Worm (Caenorhabditis elegans) whole organism, L4 larva: ENCODE results near the gene Y43F8B.17.

ENCODE experiments used
- F10B5.3 ChIP-seq: sonication (generic microtip); optimal IDR thresholded peaks from 2 replicates; lab custom pipeline; 2016; ENCODE audit warnings: mild to moderate bottlenecking, missing genetic modification characterization, missing compliant biosample characterization
- F44E2.7 ChIP-seq: fragments of 200-800 bp; sonication (Bioruptor generic); IDR thresholded peaks from 2 replicates; pipeline ENCODE4 v2.1.2; 2022; ENCODE audit warnings: missing genetic modification characterization, missing compliant biosample characterization
- T26A8.4 ChIP-seq: fragments of 200-800 bp; sonication (Bioruptor generic); IDR thresholded peaks from 2 replicates; pipeline ENCODE4 v1.3.6; 2022; ENCODE audit warnings: missing genetic modification characterization, missing compliant biosample characterization
- Y48G9A.11 ChIP-seq: fragments of 200-800 bp; sonication (Bioruptor generic); IDR thresholded peaks from 2 replicates; pipeline ENCODE4 v1.3.6; 2022; ENCODE audit warnings: missing genetic modification reagents, missing genetic modification characterization, missing compliant biosample characterization
- Y5F2A.4 ChIP-seq: fragments of 200-800 bp; sonication (Bioruptor generic); optimal IDR thresholded peaks from 2 replicates; lab custom pipeline; 2018; ENCODE audit warnings: mild to moderate bottlenecking, missing genetic modification characterization, missing compliant biosample characterization
- ZK337.2 ChIP-seq: fragments of 200-800 bp; sonication (Bioruptor generic); IDR thresholded peaks from 2 replicates; pipeline ENCODE4 v1.3.6; 2022; ENCODE audit warnings: missing genetic modification reagents, missing genetic modification characterization, missing compliant biosample characterization
- ZK546.5 ChIP-seq, 2 experiments: sonication (generic microtip); optimal IDR thresholded peaks; 2 replicates each; lab custom pipeline; 2017; ENCODE audit warnings: missing biosample characterization in 2 of 2, missing genetic modification characterization in 2 of 2
- aly-2 ChIP-seq: sonication (generic microtip); optimal IDR thresholded peaks from 2 replicates; lab custom pipeline; 2018; ENCODE audit warnings: missing biosample characterization, missing genetic modification characterization
- ama-1 ChIP-seq: fragments of 150-350 bp; optimal IDR thresholded peaks from 2 replicates; lab custom pipeline; 2014; ENCODE audit warnings: inconsistent platforms, mixed read lengths
- arid-1 ChIP-seq: fragments of 200-800 bp; sonication (Bioruptor generic); conservative IDR thresholded peaks from 2 replicates; pipeline ENCODE4 v1.3.6; 2022; ENCODE audit warnings: missing genetic modification reagents, missing genetic modification characterization, missing compliant biosample characterization
- attf-4 ChIP-seq: sonication (generic microtip); optimal IDR thresholded peaks from 3 replicates; lab custom pipeline; 2017; ENCODE audit warnings: missing biosample characterization, missing genetic modification characterization
- ceh-28 ChIP-seq: fragments of 150-350 bp; optimal IDR thresholded peaks from 2 replicates; lab custom pipeline; 2014; ENCODE audit warnings: missing biosample characterization, missing genetic modification reagents, missing genetic modification characterization
- ctbp-1 ChIP-seq: fragments of 200-800 bp; sonication (Bioruptor generic); IDR thresholded peaks from 2 replicates; pipeline ENCODE4 v1.3.6; 2022; ENCODE audit warnings: missing genetic modification reagents, missing genetic modification characterization, missing compliant biosample characterization
- daf-16 ChIP-seq, 3 experiments: sonication (generic microtip); optimal IDR thresholded peaks; 2 replicates each; lab custom pipeline; 2016 to 2017; ENCODE audit warnings: missing genetic modification characterization in 3 of 3, missing genetic modification reagents in 3 of 3, mild to moderate bottlenecking in 2 of 3, missing compliant biosample characterization in 2 of 3, missing biosample characterization in 1 of 3, moderate library complexity in 1 of 3
- dmd-6 ChIP-seq: fragments of 200-800 bp; sonication (Bioruptor generic); IDR thresholded peaks from 2 replicates; pipeline ENCODE4 v1.3.6; 2022; ENCODE audit warnings: missing genetic modification reagents, missing genetic modification characterization, missing compliant biosample characterization
- dmd-8 ChIP-seq: fragments of 200-800 bp; sonication (Bioruptor generic); IDR thresholded peaks from 2 replicates; pipeline ENCODE4 v1.3.6; 2022; ENCODE audit warnings: missing genetic modification characterization, missing compliant biosample characterization
- egl-43 ChIP-seq: fragments of 200-800 bp; sonication (Bioruptor generic); IDR thresholded peaks from 2 replicates; pipeline ENCODE4 v1.3.6; 2022; ENCODE audit warnings: missing genetic modification reagents, missing genetic modification characterization, missing compliant biosample characterization
- fkh-10 ChIP-seq: fragments of 150-350 bp; optimal IDR thresholded peaks from 2 replicates; lab custom pipeline; 2014; ENCODE audit warnings: missing biosample characterization, missing genetic modification reagents, missing genetic modification characterization
- fos-1 ChIP-seq: fragments of 150-350 bp; optimal IDR thresholded peaks from 2 replicates; lab custom pipeline; 2014; ENCODE audit warnings: missing biosample characterization, missing genetic modification characterization
- hif-1 ChIP-seq, 2 experiments: sonication (generic microtip); optimal IDR thresholded peaks; 2 replicates each; lab custom pipeline; 2016 to 2017; ENCODE audit warnings: missing compliant biosample characterization in 2 of 2, missing genetic modification characterization in 2 of 2, missing genetic modification reagents in 2 of 2, missing genotype in 2 of 2, mild to moderate bottlenecking in 1 of 2
- hlh-11 ChIP-seq: fragments of 200-800 bp; sonication (Bioruptor generic); optimal IDR thresholded peaks from 2 replicates; lab custom pipeline; 2018; ENCODE audit warnings: mild to moderate bottlenecking, missing genetic modification characterization, missing compliant biosample characterization
- hmg-1.1 ChIP-seq: fragments of 200-800 bp; sonication (Bioruptor generic); IDR thresholded peaks from 2 replicates; pipeline ENCODE4 v1.3.6; 2022; ENCODE audit warnings: missing genetic modification reagents, missing genetic modification characterization, missing compliant biosample characterization
- jun-1 ChIP-seq: fragments of 150-350 bp; optimal IDR thresholded peaks from 2 replicates; lab custom pipeline; 2014; ENCODE audit warnings: missing biosample characterization, missing genetic modification reagents, missing genetic modification characterization
- lim-7 ChIP-seq: fragments of 200-800 bp; sonication (Bioruptor generic); IDR thresholded peaks from 2 replicates; pipeline ENCODE4 v1.3.6; 2022; ENCODE audit warnings: missing genetic modification characterization, missing compliant biosample characterization
- lin-13 ChIP-seq: fragments of 150-350 bp; optimal IDR thresholded peaks from 2 replicates; lab custom pipeline; 2014; ENCODE audit warnings: missing biosample characterization, missing genetic modification reagents, missing genetic modification characterization
- lin-15B ChIP-seq: fragments of 150-350 bp; sonication (generic microtip); optimal IDR thresholded peaks from 3 replicates; lab custom pipeline; 2014; ENCODE audit warnings: missing biosample characterization, missing genetic modification characterization
- lin-38 ChIP-seq: fragments of 200-800 bp; sonication (Bioruptor generic); IDR thresholded peaks from 2 replicates; pipeline ENCODE4 v1.3.6; 2022; ENCODE audit warnings: missing genetic modification reagents, missing genetic modification characterization, missing compliant biosample characterization
- lir-3 ChIP-seq: sonication (generic microtip); optimal IDR thresholded peaks from 2 replicates; lab custom pipeline; 2016; ENCODE audit warnings: mild to moderate bottlenecking, missing genetic modification characterization, missing compliant biosample characterization
- madf-5 ChIP-seq, 2 experiments: fragments of 200-800 bp; sonication (Bioruptor generic); IDR thresholded peaks; 2 replicates each; pipeline ENCODE4 v1.3.6; 2022; ENCODE audit warnings: missing compliant biosample characterization in 2 of 2, missing genetic modification characterization in 2 of 2
- mes-2 ChIP-seq: sonication (generic microtip); optimal IDR thresholded peaks from 2 replicates; lab custom pipeline; 2016; ENCODE audit warnings: missing genotype, mild to moderate bottlenecking, missing genetic modification characterization, missing compliant biosample characterization; ENCODE audit not compliant: poor library complexity, severe bottlenecking
- mxl-3 ChIP-seq: fragments of 200-800 bp; sonication (Bioruptor generic); optimal IDR thresholded peaks from 2 replicates; lab custom pipeline; 2018; ENCODE audit warnings: mild to moderate bottlenecking, missing genetic modification characterization, missing compliant biosample characterization
- nhr-10 ChIP-seq: fragments of 150-350 bp; optimal IDR thresholded peaks from 2 replicates; lab custom pipeline; 2014; ENCODE audit warnings: missing biosample characterization, missing genetic modification characterization
- nhr-11 ChIP-seq: fragments of 150-350 bp; optimal IDR thresholded peaks from 2 replicates; lab custom pipeline; 2014; ENCODE audit warnings: missing biosample characterization, missing genetic modification characterization
- nhr-111 ChIP-seq: fragments of 200-800 bp; sonication (Bioruptor generic); optimal IDR thresholded peaks from 2 replicates; lab custom pipeline; 2018; ENCODE audit warnings: mild to moderate bottlenecking, missing genetic modification characterization, missing compliant biosample characterization
- nhr-28 ChIP-seq: fragments of 150-350 bp; optimal IDR thresholded peaks from 2 replicates; lab custom pipeline; 2014; ENCODE audit warnings: missing biosample characterization, missing genetic modification characterization
- nhr-42 ChIP-seq: fragments of 200-800 bp; sonication (Bioruptor generic); IDR thresholded peaks from 2 replicates; pipeline ENCODE4 v1.3.6; 2022; ENCODE audit warnings: missing genetic modification characterization, missing compliant biosample characterization
- nhr-6 ChIP-seq: fragments of 150-350 bp; optimal IDR thresholded peaks from 2 replicates; lab custom pipeline; 2014; ENCODE audit warnings: missing biosample characterization, missing genetic modification characterization
- nhr-77 ChIP-seq: fragments of 150-350 bp; optimal IDR thresholded peaks from 2 replicates; lab custom pipeline; 2014; ENCODE audit warnings: missing biosample characterization, missing genetic modification characterization
- pqm-1 ChIP-seq: sonication (generic microtip); optimal IDR thresholded peaks from 2 replicates; lab custom pipeline; 2017; ENCODE audit warnings: missing biosample characterization, missing genetic modification characterization
- saeg-2 ChIP-seq: fragments of 200-800 bp; sonication (Bioruptor generic); IDR thresholded peaks from 2 replicates; pipeline ENCODE4 v1.3.6; 2022; ENCODE audit warnings: missing genetic modification reagents, missing genetic modification characterization, missing compliant biosample characterization
- set-16 ChIP-seq: fragments of 200-800 bp; sonication (Bioruptor generic); IDR thresholded peaks from 2 replicates; pipeline ENCODE4 v1.3.6; 2022; ENCODE audit warnings: missing genetic modification reagents, missing genetic modification characterization, missing compliant biosample characterization
- snpc-1.2 ChIP-seq: fragments of 200-800 bp; sonication (Bioruptor generic); IDR thresholded peaks from 2 replicates; pipeline ENCODE4 v1.3.6; 2022; ENCODE audit warnings: missing genetic modification reagents, missing genetic modification characterization, missing compliant biosample characterization
- snpc-4 ChIP-seq: fragments of 150-350 bp; optimal IDR thresholded peaks from 2 replicates; lab custom pipeline; 2014; ENCODE audit warnings: missing biosample characterization, missing genetic modification characterization
- spr-1 ChIP-seq: sonication (generic microtip); optimal IDR thresholded peaks from 2 replicates; lab custom pipeline; 2016; ENCODE audit warnings: mild to moderate bottlenecking, missing genetic modification characterization, missing compliant biosample characterization
- tag-97 ChIP-seq: fragments of 200-800 bp; sonication (Bioruptor generic); IDR thresholded peaks from 2 replicates; pipeline ENCODE4 v1.3.6; 2022; ENCODE audit warnings: missing genetic modification characterization, missing compliant biosample characterization
- unc-130 ChIP-seq: sonication (generic microtip); optimal IDR thresholded peaks from 2 replicates; lab custom pipeline; 2016; ENCODE audit warnings: missing genetic modification reagents, missing genetic modification characterization, missing compliant biosample characterization
- unc-39 ChIP-seq: sonication (generic microtip); optimal IDR thresholded peaks from 2 replicates; lab custom pipeline; 2017; ENCODE audit warnings: missing biosample characterization, missing genetic modification characterization
- vab-7 ChIP-seq: fragments of 200-800 bp; sonication (Bioruptor generic); IDR thresholded peaks from 2 replicates; pipeline ENCODE4 v1.3.6; 2022; ENCODE audit warnings: missing genetic modification reagents, missing genetic modification characterization, missing compliant biosample characterization
- zag-1 ChIP-seq: fragments of 150-350 bp; optimal IDR thresholded peaks from 2 replicates; lab custom pipeline; 2014; ENCODE audit warnings: missing biosample characterization, missing genetic modification characterization
- zfp-2 ChIP-seq: sonication (generic microtip); optimal IDR thresholded peaks from 2 replicates; lab custom pipeline; 2016; ENCODE audit warnings: mild to moderate bottlenecking, missing genetic modification characterization, missing compliant biosample characterization
- zip-2 ChIP-seq: fragments of 150-350 bp; optimal IDR thresholded peaks from 2 replicates; lab custom pipeline; 2014; ENCODE audit warnings: missing biosample characterization, missing genetic modification characterization
- ztf-7 ChIP-seq: fragments of 150-350 bp; optimal IDR thresholded peaks from 2 replicates; lab custom pipeline; 2014; ENCODE audit warnings: missing biosample characterization, missing genetic modification characterization

The Y43F8B.17 gene

DNA sequence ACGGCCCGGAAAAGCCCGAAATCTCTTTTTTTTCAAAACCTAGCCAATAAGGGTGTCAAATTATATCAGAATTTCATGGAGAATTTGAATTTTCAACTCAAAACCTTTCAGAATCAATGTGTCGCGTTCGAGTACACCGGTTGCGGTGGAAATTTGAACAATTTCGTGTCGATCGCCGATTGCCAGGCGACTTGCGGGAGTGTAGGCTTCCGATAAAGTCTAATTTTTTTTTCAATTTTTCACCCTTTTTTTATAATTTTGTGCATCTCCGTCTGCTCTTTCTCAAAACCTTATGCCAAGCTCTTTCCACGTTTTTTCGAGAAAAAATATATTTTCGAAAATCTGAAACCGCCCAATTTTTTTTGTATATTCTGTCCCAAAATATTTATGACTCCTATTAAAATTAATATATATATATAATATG is 35.0 kb downstream of the Y43F8B.17 start (continued):
- TF ChIP-seq daf-16 (GFP tag; optimal IDR thresholded peaks at IDR 0.05; lab: Kevin White, UChicago) = no peak
- TF ChIP-seq daf-16 (tag; optimal IDR thresholded peaks at IDR 0.05; lab: Kevin White, UChicago) = no peak
- TF ChIP-seq madf-5 (GFP tag; IDR thresholded peaks at IDR 0.05; lab: Robert Waterston, UW) = no peak
- peak; percentile 77; the same call in 1 of the 2 replicates for TF ChIP-seq snpc-1.2
- peak; percentile 14 for TF ChIP-seq mxl-3 (GFP tag; lab: Kevin White, UChicago)
- TF ChIP-seq F44E2.7 (GFP tag; lab: Robert Waterston, UW) = 0 out of 2 replicates have a peak, but pooled peaks have one; percentile 4
- TF ChIP-seq lim-7 (GFP tag; lab: Robert Waterston, UW) = 0 out of 2 replicates have a peak, but pooled peaks have one; percentile 37
- no peak for TF ChIP-seq ceh-28 (tag; lab: Kevin White, UChicago)
- TF ChIP-seq tag-97 = no peak
- peak; percentile 79; the same call in 1 of the 2 replicates for TF ChIP-seq arid-1
- TF ChIP-seq fos-1 (tag; lab: Kevin White, UChicago) = no peak
- TF ChIP-seq lir-3 (tag; lab: Kevin White, UChicago) = no peak
- no peak for TF ChIP-seq ama-1
- TF ChIP-seq nhr-10 (tag; lab: Kevin White, UChicago) = no peak
- no peak for TF ChIP-seq hif-1 (tag; optimal IDR thresholded peaks at IDR 0.05; lab: Kevin White, UChicago)
- TF ChIP-seq lin-15B (tag; lab: Kevin White, UChicago) = no peak
- no peak for TF ChIP-seq aly-2 (tag; lab: Kevin White, UChicago)
- TF ChIP-seq F10B5.3 (tag; lab: Kevin White, UChicago) = no peak
- TF ChIP-seq attf-4 = no peak
- TF ChIP-seq set-16 (GFP tag; lab: Robert Waterston, UW) = no peak
- peak; percentile 20; the same call in 1 of the 2 replicates for TF ChIP-seq Y48G9A.11
- no peak for TF ChIP-seq jun-1 (tag; lab: Kevin White, UChicago)
- TF ChIP-seq mes-2 (tag; lab: Kevin White, UChicago) = peak; percentile 17
- TF ChIP-seq nhr-77 (tag; lab: Kevin White, UChicago) = no peak
- peak; percentile 46; the same call in 1 of the 2 replicates for TF ChIP-seq hmg-1.1 (GFP tag; lab: Robert Waterston, UW)
- TF ChIP-seq dmd-8 (GFP tag; lab: Robert Waterston, UW) = peak; percentile 60; the same call in 1 of the 2 replicates
- no peak for TF ChIP-seq zip-2
- peak; percentile 62; the same call in 1 of the 2 replicates for TF ChIP-seq ZK337.2 (GFP tag; lab: Robert Waterston, UW)
- TF ChIP-seq fkh-10 (GFP tag; lab: Kevin White, UChicago) = no peak
- 0 out of 2 replicates have a peak, but pooled peaks have one; percentile 12 for TF ChIP-seq nhr-42
- TF ChIP-seq saeg-2 (GFP tag; lab: Robert Waterston, UW) = peak; percentile 39; the same call in 1 of the 2 replicates
- TF ChIP-seq ZK546.5 (tag; optimal IDR thresholded peaks at IDR 0.05; lab: Kevin White, UChicago) = no peak
- no peak for TF ChIP-seq nhr-6 (tag; lab: Kevin White, UChicago)
- TF ChIP-seq vab-7 (GFP tag; lab: Robert Waterston, UW) = peak; percentile 72
- TF ChIP-seq zag-1 (tag; lab: Kevin White, UChicago) = no peak
- peak; percentile 4 for TF ChIP-seq nhr-28 (tag; lab: Kevin White, UChicago)
- no peak for TF ChIP-seq pqm-1
- no peak for TF ChIP-seq unc-39 (tag; lab: Kevin White, UChicago)
- peak; percentile 90 for TF ChIP-seq ctbp-1 (GFP tag; lab: Robert Waterston, UW)
- no peak for TF ChIP-seq lin-13 (GFP tag; lab: Kevin White, UChicago)
- 0 out of 2 replicates have a peak, but pooled peaks have one; percentile 29 for TF ChIP-seq dmd-6 (GFP tag; lab: Robert Waterston, UW)
- no peak for TF ChIP-seq nhr-111 (GFP tag; lab: Kevin White, UChicago)
- no peak for TF ChIP-seq unc-130 (GFP tag; lab: Kevin White, UChicago)
- peak; percentile 31 for TF ChIP-seq hlh-11 (tag; lab: Kevin White, UChicago)
- no peak for TF ChIP-seq snpc-4
- TF ChIP-seq lin-38 = peak; percentile 63
- TF ChIP-seq egl-43 = peak; percentile 84
- TF ChIP-seq T26A8.4 (GFP tag; lab: Robert Waterston, UW) = peak; percentile 96
- TF ChIP-seq zfp-2 = no peak
- no peak for TF ChIP-seq ztf-7 (tag; lab: Kevin White, UChicago)
- no peak for TF ChIP-seq nhr-11 (tag; lab: Kevin White, UChicago)
- peak; percentile 40 for TF ChIP-seq spr-1 (tag; lab: Kevin White, UChicago)
- peak; percentile 66 for TF ChIP-seq Y5F2A.4
